Worm (Caenorhabditis elegans) whole organism, L4 larva: Measurements from ENCODE around the gene R07D5.2.

ENCODE experiments used
- F49E8.2 ChIP-seq: sonication (generic microtip); optimal IDR thresholded peaks from 2 replicates; lab custom pipeline; 2016; ENCODE audit warnings: missing compliant biosample characterization, mild to moderate bottlenecking, missing genetic modification characterization, borderline replicate concordance
- ZK546.5 ChIP-seq, 2 experiments: sonication (generic microtip); optimal IDR thresholded peaks; 2 replicates each; lab custom pipeline; 2017; ENCODE audit warnings: missing biosample characterization in 2 of 2, missing genetic modification characterization in 2 of 2
- dve-1 ChIP-seq: sonication (generic microtip); optimal IDR thresholded peaks from 2 replicates; lab custom pipeline; 2017; ENCODE audit warnings: antibody characterized with exemption, mild to moderate bottlenecking, missing genetic modification characterization, missing compliant biosample characterization; ENCODE audit not compliant: insufficient read depth
- lin-1 ChIP-seq: fragments of 200-800 bp; sonication (Bioruptor generic); IDR thresholded peaks from 2 replicates; pipeline ENCODE4 v1.3.6; 2022; ENCODE audit warnings: missing genetic modification reagents, missing genetic modification characterization, missing compliant biosample characterization
- lin-39 ChIP-seq: fragments of 150-350 bp; optimal IDR thresholded peaks from 2 replicates; lab custom pipeline; 2014; ENCODE audit warnings: missing biosample characterization, missing genetic modification reagents, missing genetic modification characterization
- nhr-11 ChIP-seq: fragments of 150-350 bp; optimal IDR thresholded peaks from 2 replicates; lab custom pipeline; 2014; ENCODE audit warnings: missing biosample characterization, missing genetic modification characterization
- nhr-25 ChIP-seq: sonication (generic microtip); optimal IDR thresholded peaks from 2 replicates; lab custom pipeline; 2017; ENCODE audit warnings: missing genetic modification characterization, mild to moderate bottlenecking, missing compliant biosample characterization, antibody characterized with exemption, moderate library complexity, borderline replicate concordance; ENCODE audit not compliant: insufficient read depth
- nhr-28 ChIP-seq: fragments of 150-350 bp; optimal IDR thresholded peaks from 2 replicates; lab custom pipeline; 2014; ENCODE audit warnings: missing biosample characterization, missing genetic modification characterization
- php-3 ChIP-seq: fragments of 200-800 bp; sonication (Bioruptor generic); IDR thresholded peaks from 2 replicates; pipeline ENCODE4 v1.3.6; 2022; ENCODE audit warnings: missing genetic modification reagents, missing genetic modification characterization, missing compliant biosample characterization
- sdz-12 ChIP-seq: fragments of 200-800 bp; sonication (Bioruptor generic); optimal IDR thresholded peaks from 2 replicates; lab custom pipeline; 2018; ENCODE audit warnings: mild to moderate bottlenecking, missing genetic modification characterization, missing compliant biosample characterization
- unc-130 ChIP-seq: sonication (generic microtip); optimal IDR thresholded peaks from 2 replicates; lab custom pipeline; 2016; ENCODE audit warnings: missing genetic modification reagents, missing genetic modification characterization, missing compliant biosample characterization
- zag-1 ChIP-seq: fragments of 150-350 bp; optimal IDR thresholded peaks from 2 replicates; lab custom pipeline; 2014; ENCODE audit warnings: missing biosample characterization, missing genetic modification characterization

DNA sequence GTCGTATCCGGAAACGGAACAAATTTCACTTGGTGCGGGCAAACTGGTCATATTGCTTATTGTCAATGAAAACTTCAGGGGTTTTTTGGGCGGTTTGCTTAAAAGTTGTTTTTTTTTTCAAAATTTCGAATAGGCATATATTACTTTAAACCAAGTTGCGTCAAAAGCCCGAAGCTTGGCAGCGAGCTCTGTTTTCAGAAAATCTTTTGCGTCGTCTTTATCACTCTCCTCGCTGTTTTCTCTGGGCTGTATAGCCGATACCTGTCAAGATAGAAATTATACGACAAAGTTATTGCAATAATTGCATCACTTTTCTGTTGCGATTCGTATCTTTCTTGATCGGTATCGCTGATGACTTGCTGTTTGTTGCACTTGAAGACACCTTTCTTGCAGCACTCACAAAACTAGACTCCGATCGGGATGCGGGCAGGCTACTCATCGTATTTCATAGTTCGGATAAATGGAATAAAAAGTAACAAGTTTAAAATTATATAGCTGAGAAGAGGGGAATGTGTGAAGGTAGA lies 40.3 kb downstream of the R07D5.2 start, which contains the start of the genes H40L08.3 and H40L08.9:
- TF ChIP-seq nhr-25 (tag; lab: Kevin White, UChicago) (peak; percentile 56), dve-1 (tag; lab: Kevin White, UChicago) (no peak), php-3 (GFP tag; lab: Robert Waterston, UW) (peak; percentile 46; the same call in 1 of the 2 replicates), F49E8.2 (tag; lab: Kevin White, UChicago) (no peak), unc-130 (GFP tag; lab: Kevin White, UChicago) (no peak), lin-1 (no peak), lin-39 (tag; lab: Kevin White, UChicago) (no peak), ZK546.5 (tag; optimal IDR thresholded peaks at IDR 0.05; lab: Kevin White, UChicago) (no peak), zag-1 (tag; lab: Kevin White, UChicago) (no peak), sdz-12 (peak; percentile 57), nhr-28 (tag; lab: Kevin White, UChicago) (peak; percentile 9), nhr-11 (no peak)
